Fruit fly (Drosophila melanogaster) whole organism, embryonic: ENCODE results near the gene Tep1.

Experiments
- ATbp ChIP-seq: fragments of 200-800 bp; sonication (Bioruptor generic); optimal IDR thresholded peaks from 2 replicates; lab custom pipeline; 2017; ENCODE audit warnings: missing biosample characterization, mild to moderate bottlenecking, missing genetic modification characterization, missing genetic modification reagents
- C15 ChIP-seq: fragments of 200-800 bp; sonication (Bioruptor generic); IDR thresholded peaks from 3 replicates; pipeline ENCODE4 v1.3.6; 2022; ENCODE audit warnings: missing biosample characterization, missing genetic modification characterization
- CG10147 ChIP-seq: fragments of 200-800 bp; sonication (Bioruptor generic); optimal IDR thresholded peaks from 2 replicates; lab custom pipeline; 2019; ENCODE audit warnings: missing biosample characterization, mild to moderate bottlenecking, missing genetic modification characterization, moderate library complexity
- CG11247 ChIP-seq: fragments of 200-800 bp; sonication (Bioruptor generic); IDR thresholded peaks from 2 replicates; pipeline ENCODE4 v1.3.6; 2022; ENCODE audit warnings: missing biosample characterization, missing genetic modification characterization
- CG11560 ChIP-seq: fragments of 200-800 bp; sonication (Bioruptor generic); IDR thresholded peaks from 3 replicates; pipeline ENCODE4 v1.3.6; 2022; ENCODE audit warnings: missing biosample characterization, missing genetic modification characterization
- CG1233 ChIP-seq: fragments of 200-800 bp; sonication (Bioruptor generic); optimal IDR thresholded peaks from 4 replicates; lab custom pipeline; 2018; ENCODE audit warnings: missing biosample characterization, mild to moderate bottlenecking, missing genetic modification characterization
- CG14014 ChIP-seq: fragments of 200-800 bp; sonication (Bioruptor generic); IDR thresholded peaks from 2 replicates; pipeline ENCODE4 v1.3.6; 2022; ENCODE audit warnings: missing biosample characterization, missing genetic modification characterization
- CG15011 ChIP-seq: fragments of 200-800 bp; sonication (Bioruptor generic); optimal IDR thresholded peaks from 3 replicates; lab custom pipeline; 2018; ENCODE audit warnings: missing biosample characterization, mild to moderate bottlenecking, missing genetic modification characterization
- CG15479 ChIP-seq: fragments of 200-800 bp; sonication (Bioruptor generic); optimal IDR thresholded peaks from 3 replicates; lab custom pipeline; 2019; ENCODE audit warnings: missing biosample characterization, mild to moderate bottlenecking, missing genetic modification characterization, moderate library complexity
- CG16815 ChIP-seq: fragments of 200-800 bp; sonication (Bioruptor generic); optimal IDR thresholded peaks from 3 replicates; lab custom pipeline; 2017; ENCODE audit warnings: missing biosample characterization, mild to moderate bottlenecking, missing genetic modification characterization
- CG17385 ChIP-seq: fragments of 200-800 bp; sonication (Bioruptor generic); optimal IDR thresholded peaks from 3 replicates; lab custom pipeline; 2018; ENCODE audit warnings: missing biosample characterization, mild to moderate bottlenecking, missing genetic modification characterization
- CG17568 ChIP-seq: fragments of 200-800 bp; sonication (Bioruptor generic); optimal IDR thresholded peaks from 2 replicates; lab custom pipeline; 2018; ENCODE audit warnings: missing biosample characterization, mild to moderate bottlenecking, missing genetic modification characterization, moderate library complexity
- CG18619 ChIP-seq: fragments of 200-800 bp; sonication (Bioruptor generic); optimal IDR thresholded peaks from 3 replicates; lab custom pipeline; 2017; ENCODE audit warnings: missing biosample characterization, mild to moderate bottlenecking, missing genetic modification characterization
- CG18764 ChIP-seq: fragments of 200-800 bp; sonication (Bioruptor generic); optimal IDR thresholded peaks from 3 replicates; lab custom pipeline; 2016; ENCODE audit warnings: missing biosample characterization, missing genetic modification characterization
- CG2116 ChIP-seq: fragments of 200-800 bp; sonication (Bioruptor generic); optimal IDR thresholded peaks from 3 replicates; lab custom pipeline; 2018; ENCODE audit warnings: missing biosample characterization, mild to moderate bottlenecking, missing genetic modification characterization
- CG2875 ChIP-seq: fragments of 200-800 bp; sonication (Bioruptor generic); optimal IDR thresholded peaks from 2 replicates; lab custom pipeline; 2017; ENCODE audit warnings: missing biosample characterization, mild to moderate bottlenecking, missing genetic modification characterization, missing genetic modification reagents
- CG31365 ChIP-seq: fragments of 200-800 bp; sonication (Bioruptor generic); optimal IDR thresholded peaks from 2 replicates; lab custom pipeline; 2018; ENCODE audit warnings: missing biosample characterization, mild to moderate bottlenecking, missing genetic modification characterization
- CG32532 ChIP-seq: fragments of 200-800 bp; sonication (Bioruptor generic); IDR thresholded peaks from 2 replicates; pipeline ENCODE4 v1.3.6; 2022; ENCODE audit warnings: missing biosample characterization, missing genetic modification characterization
- CG3995 ChIP-seq: fragments of 200-800 bp; sonication (Bioruptor generic); optimal IDR thresholded peaks from 3 replicates; lab custom pipeline; 2016; ENCODE audit warnings: missing biosample characterization, missing genetic modification characterization
- CG4328 ChIP-seq: fragments of 200-800 bp; sonication (Bioruptor generic); optimal IDR thresholded peaks from 3 replicates; lab custom pipeline; 2017; ENCODE audit warnings: missing biosample characterization, missing genetic modification reagents, missing genetic modification characterization
- CG4854 ChIP-seq: fragments of 200-800 bp; sonication (Bioruptor generic); optimal IDR thresholded peaks from 2 replicates; lab custom pipeline; 2016; ENCODE audit warnings: missing biosample characterization, missing genetic modification characterization, inconsistent platforms
- CG7556 ChIP-seq: fragments of 200-800 bp; sonication (Bioruptor generic); optimal IDR thresholded peaks from 2 replicates; lab custom pipeline; 2017; ENCODE audit warnings: missing biosample characterization, mild to moderate bottlenecking, missing genetic modification characterization
- CG7786 ChIP-seq: fragments of 200-800 bp; sonication (Bioruptor generic); optimal IDR thresholded peaks from 2 replicates; lab custom pipeline; 2016; ENCODE audit warnings: missing biosample characterization, missing genetic modification characterization
- CG7928 ChIP-seq: fragments of 200-800 bp; sonication (Bioruptor generic); optimal IDR thresholded peaks from 2 replicates; lab custom pipeline; 2017; ENCODE audit warnings: missing biosample characterization, mild to moderate bottlenecking, missing genetic modification characterization
- CG8944 ChIP-seq: fragments of 200-800 bp; sonication (Bioruptor generic); optimal IDR thresholded peaks from 3 replicates; lab custom pipeline; 2016; ENCODE audit warnings: missing biosample characterization, missing genetic modification characterization
- Fer1 ChIP-seq: fragments of 200-800 bp; sonication (Bioruptor generic); optimal IDR thresholded peaks from 2 replicates; lab custom pipeline; 2017; ENCODE audit warnings: missing biosample characterization, mild to moderate bottlenecking, missing genetic modification characterization
- Gug ChIP-seq: fragments of 200-800 bp; sonication (Bioruptor generic); IDR thresholded peaks from 4 replicates; pipeline ENCODE4 v1.3.6; 2022; ENCODE audit warnings: missing biosample characterization, missing genetic modification characterization
- H15 ChIP-seq: fragments of 200-800 bp; sonication (Bioruptor generic); IDR thresholded peaks from 3 replicates; pipeline ENCODE4 v1.3.6; 2022; ENCODE audit warnings: missing biosample characterization, missing genetic modification characterization
- H2.0 ChIP-seq: fragments of 200-800 bp; sonication (Bioruptor generic); IDR thresholded peaks from 2 replicates; pipeline ENCODE4 v1.3.6; 2022; ENCODE audit warnings: missing biosample characterization, missing genetic modification characterization
- Hey ChIP-seq: fragments of 200-800 bp; sonication (Bioruptor generic); optimal IDR thresholded peaks from 3 replicates; lab custom pipeline; 2018; ENCODE audit warnings: missing biosample characterization, mild to moderate bottlenecking, missing genetic modification characterization
- Kr ChIP-seq: fragments of 200-800 bp; sonication (Bioruptor generic); optimal IDR thresholded peaks from 2 replicates; lab custom pipeline; 2017; ENCODE audit warnings: missing biosample characterization, mild to moderate bottlenecking, missing genetic modification characterization
- Myb ChIP-seq: fragments of 200-800 bp; sonication (Bioruptor generic); optimal IDR thresholded peaks from 2 replicates; lab custom pipeline; 2016; ENCODE audit warnings: missing biosample characterization, missing genetic modification characterization
- NC2α ChIP-seq: fragments of 200-800 bp; sonication (Bioruptor generic); optimal IDR thresholded peaks from 2 replicates; lab custom pipeline; 2016; ENCODE audit warnings: missing biosample characterization, missing genetic modification characterization
- Oli ChIP-seq: fragments of 200-800 bp; sonication (Bioruptor generic); optimal IDR thresholded peaks from 2 replicates; lab custom pipeline; 2018; ENCODE audit warnings: missing biosample characterization, mild to moderate bottlenecking, missing genetic modification characterization, moderate library complexity
- Opbp ChIP-seq: fragments of 200-800 bp; sonication (Bioruptor generic); IDR thresholded peaks from 3 replicates; pipeline ENCODE4 v1.3.6; 2022; ENCODE audit warnings: missing biosample characterization, missing genetic modification characterization; ENCODE audit not compliant: partially characterized antibody
- PHDP ChIP-seq: fragments of 200-800 bp; sonication (Bioruptor generic); optimal IDR thresholded peaks from 3 replicates; lab custom pipeline; 2018; ENCODE audit warnings: missing biosample characterization, mild to moderate bottlenecking, missing genetic modification characterization, moderate library complexity
- Sin3A ChIP-seq: fragments of >200 bp; optimal IDR thresholded peaks from 2 replicates; lab custom pipeline; 2018
- Ssrp ChIP-seq: fragments of 200-800 bp; sonication (Bioruptor generic); optimal IDR thresholded peaks from 2 replicates; lab custom pipeline; 2018; ENCODE audit warnings: missing biosample characterization, mild to moderate bottlenecking, missing genetic modification characterization, moderate library complexity
- dm ChIP-seq: fragments of 200-800 bp; sonication (Bioruptor generic); optimal IDR thresholded peaks from 3 replicates; lab custom pipeline; 2016; ENCODE audit warnings: missing biosample characterization, missing genetic modification characterization
- esg ChIP-seq: fragments of 200-800 bp; sonication (Bioruptor generic); conservative IDR thresholded peaks from 2 replicates; pipeline ENCODE4 v1.3.6; 2022; ENCODE audit warnings: missing biosample characterization, missing genetic modification characterization
- fru ChIP-seq: fragments of >200 bp; optimal IDR thresholded peaks from 2 replicates; lab custom pipeline; 2017
- her ChIP-seq: fragments of 200-800 bp; sonication (Bioruptor generic); optimal IDR thresholded peaks from 2 replicates; lab custom pipeline; 2016; ENCODE audit warnings: missing biosample characterization, missing genetic modification characterization
- ken ChIP-seq: fragments of 200-800 bp; sonication (Bioruptor generic); IDR thresholded peaks from 3 replicates; pipeline ENCODE4 v1.3.6; 2022; ENCODE audit warnings: missing biosample characterization, missing genetic modification characterization
- maf-S ChIP-seq: fragments of 200-800 bp; sonication (Bioruptor generic); optimal IDR thresholded peaks from 2 replicates; lab custom pipeline; 2016; ENCODE audit warnings: missing biosample characterization, missing genetic modification characterization
- pzg ChIP-seq: fragments of 200-800 bp; sonication (Bioruptor generic); optimal IDR thresholded peaks from 3 replicates; lab custom pipeline; 2018; ENCODE audit warnings: missing biosample characterization, mild to moderate bottlenecking, missing genetic modification characterization, moderate library complexity
- ro ChIP-seq: fragments of 200-800 bp; sonication (Bioruptor generic); IDR thresholded peaks from 2 replicates; pipeline ENCODE4 v1.3.6; 2022; ENCODE audit warnings: missing biosample characterization, missing genetic modification characterization
- sqz ChIP-seq: fragments of 200-800 bp; sonication (Bioruptor generic); optimal IDR thresholded peaks from 3 replicates; lab custom pipeline; 2018; ENCODE audit warnings: missing biosample characterization, mild to moderate bottlenecking, missing genetic modification characterization
- wdn ChIP-seq: fragments of 200-800 bp; sonication (Bioruptor generic); IDR thresholded peaks from 2 replicates; pipeline ENCODE4 v1.3.6; 2022; ENCODE audit warnings: missing biosample characterization, missing genetic modification characterization
- zfh1 ChIP-seq: fragments of 200-800 bp; sonication (Bioruptor generic); IDR thresholded peaks from 3 replicates; pipeline ENCODE4 v1.3.6; 2022; ENCODE audit warnings: missing biosample characterization, missing genetic modification characterization
- zfh2 ChIP-seq: fragments of 200-800 bp; sonication (Bioruptor generic); optimal IDR thresholded peaks from 2 replicates; lab custom pipeline; 2016; ENCODE audit warnings: missing biosample characterization, missing genetic modification characterization

Tep1 gene

dm6 chr2L:15912008-15912900, 18.6 kb upstream of the Tep1 start (continued):
- TF ChIP-seq wdn (no peak; the same call in none of the 2 replicates), her (GFP tag; lab: Kevin White, UChicago) (peak; percentile 17), zfh2 (GFP tag; lab: Kevin White, UChicago) (peak; percentile 47), C15 (GFP tag; lab: Robert Waterston, UW) (peak; percentile 61; the same call in 1 of the 3 replicates), CG2116 (peak; percentile 73), CG14014 (peak; percentile 89), fru (lab: Kevin White, UChicago) (no peak), Kr (GFP tag; lab: Kevin White, UChicago) (no peak), CG17385 (peak; percentile 89), Fer1 (GFP tag; lab: Kevin White, UChicago) (peak; percentile 93), dm (no peak), ken (GFP tag; lab: Robert Waterston, UW) (peak; percentile 65; the same call in 2 of the 3 replicates), esg (GFP tag; lab: Robert Waterston, UW) (peak; percentile 90), CG3995 (GFP tag; lab: Kevin White, UChicago) (peak; percentile 59), CG8944 (GFP tag; lab: Kevin White, UChicago) (no peak), CG2875 (GFP tag; lab: Kevin White, UChicago) (peak; percentile 91), H15 (GFP tag; lab: Robert Waterston, UW) (peak; percentile 68; the same call in 1 of the 3 replicates), CG7556 (GFP tag; lab: Kevin White, UChicago) (peak; percentile 94), NC2α (GFP tag; lab: Kevin White, UChicago) (no peak), maf-S (GFP tag; lab: Kevin White, UChicago) (peak; percentile 34), zfh1 (GFP tag; lab: Robert Waterston, UW) (peak; percentile 84), CG15011 (peak; percentile 84), CG18764 (GFP tag; lab: Kevin White, UChicago) (peak; percentile 78), Gug (peak; percentile 73), CG15479 (no peak), CG18619 (peak; percentile 93), CG1233 (GFP tag; lab: Kevin White, UChicago) (peak; percentile 86), sqz (peak; percentile 69), CG17568 (GFP tag; lab: Kevin White, UChicago) (peak; percentile 72), CG7786 (GFP tag; lab: Kevin White, UChicago) (no peak), Oli (peak; percentile 93), CG10147 (GFP tag; lab: Kevin White, UChicago) (peak; percentile 88), CG32532 (GFP tag; lab: Robert Waterston, UW) (peak; percentile 91), Ssrp (tag; lab: Kevin White, UChicago) (peak; percentile 99), Hey (no peak), CG11247 (GFP tag; lab: Robert Waterston, UW) (peak; percentile 78), PHDP (tag; lab: Kevin White, UChicago) (peak; percentile 96), Opbp (GFP tag; lab: Robert Waterston, UW) (no peak), ATbp (GFP tag; lab: Kevin White, UChicago) (peak; percentile 88), CG4328 (GFP tag; lab: Kevin White, UChicago) (peak; percentile 94), pzg (no peak), CG16815 (peak; percentile 88), ro (GFP tag; lab: Robert Waterston, UW) (peak; percentile 76), Sin3A (lab: Kevin White, UChicago) (no peak), Myb (no peak), CG4854 (no peak), CG31365 (tag; lab: Kevin White, UChicago) (no peak), CG11560 (tag; lab: Robert Waterston, UW) (peak; percentile 75), CG7928 (GFP tag; lab: Kevin White, UChicago) (peak; percentile 48), H2.0 (GFP tag; lab: Robert Waterston, UW) (peak; percentile 93)
